Fruit fly (Drosophila melanogaster): ENCODE measurements around the gene Smg6.
A peak's percentile ranks its signal among the peaks of the same experiment; 100 is the strongest.

The Smg6 gene

DNA sequence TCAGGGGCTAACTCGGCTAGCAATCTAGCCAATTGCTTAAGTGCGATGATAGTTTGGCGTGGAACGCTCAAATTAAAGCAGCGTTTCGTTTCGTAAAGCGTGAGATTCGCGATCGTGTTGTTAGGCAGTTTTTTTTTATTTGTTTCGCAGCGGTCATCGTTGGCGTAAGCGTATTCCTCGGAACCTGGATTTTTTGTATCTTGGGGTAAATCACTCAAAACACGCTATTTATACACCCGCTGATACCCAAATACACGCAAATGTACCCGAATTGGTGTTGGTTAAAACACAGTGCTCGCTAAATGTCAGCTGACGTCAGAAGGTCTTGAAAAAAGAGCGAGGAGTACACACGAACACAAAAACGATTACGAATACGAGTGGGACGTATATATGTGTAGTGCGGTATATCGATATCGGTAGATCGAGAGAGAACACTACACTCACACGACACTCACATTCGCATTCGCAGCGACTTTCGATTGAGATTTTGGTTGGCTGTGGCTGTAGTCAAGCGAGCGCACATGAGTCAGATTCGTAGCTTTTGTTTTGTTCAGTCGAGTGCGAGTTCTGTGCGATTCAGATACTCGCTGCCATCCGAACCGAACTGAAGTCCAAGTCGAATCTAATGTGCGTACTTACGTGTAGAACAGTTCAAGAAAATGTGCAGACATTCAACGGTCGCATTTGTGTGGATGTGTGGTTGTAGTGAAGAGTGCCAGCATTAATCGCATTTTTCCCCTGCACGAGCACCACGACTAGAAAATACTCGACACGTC lies 16.7 kb upstream of the Smg6 start (continued):
- TF ChIP-seq Asciz (GFP tag; optimal IDR thresholded peaks at IDR 0.05), result peak; percentile 17
- TF ChIP-seq sug (tag; optimal IDR thresholded peaks at IDR 0.05), result peak; percentile 68
- TF ChIP-seq HLH4C (GFP tag; IDR thresholded peaks at IDR 0.05; ENCODE audit: partially characterized antibody), result no peak
- TF ChIP-seq CG11398 (GFP tag; optimal IDR thresholded peaks at IDR 0.05), result no peak
- TF ChIP-seq Med (GFP tag), result peak; percentile 80
- TF ChIP-seq CG2875 (GFP tag; optimal IDR thresholded peaks at IDR 0.05), result no peak
- TF ChIP-seq CG6689 (GFP tag; IDR thresholded peaks at IDR 0.05), result no peak
- TF ChIP-seq CrebB (tag; optimal IDR thresholded peaks at IDR 0.05), result peak; percentile 39
- peak; percentile 65 for TF ChIP-seq CG3995 (GFP tag; optimal IDR thresholded peaks at IDR 0.05)
- TF ChIP-seq Mrtf (GFP tag; IDR thresholded peaks at IDR 0.05), result no peak
- TF ChIP-seq CG3281 (GFP tag; optimal IDR thresholded peaks at IDR 0.05), result peak; percentile 44
- no peak for TF ChIP-seq az2 (GFP tag; optimal IDR thresholded peaks at IDR 0.05)
- no peak for TF ChIP-seq CG10366 (GFP tag; IDR thresholded peaks at IDR 0.05)
- no peak for TF ChIP-seq C15 (GFP tag; IDR thresholded peaks at IDR 0.05)
- TF ChIP-seq E2f2 (GFP tag; IDR thresholded peaks at IDR 0.05), result no peak
- no peak for TF ChIP-seq mld (GFP tag; IDR thresholded peaks at IDR 0.05; ENCODE audit: partially characterized antibody)
- no peak for TF ChIP-seq CG7963 (GFP tag; IDR thresholded peaks at IDR 0.05; ENCODE audit: partially characterized antibody)
- peak in 1 of 2 experiments; percentile 5 for TF ChIP-seq insv (GFP tag; optimal IDR thresholded peaks at IDR 0.05)
- TF ChIP-seq CG31365 (tag; optimal IDR thresholded peaks at IDR 0.05), result peak; percentile 28
- peak; percentile 25 for TF ChIP-seq CG18764 (GFP tag; optimal IDR thresholded peaks at IDR 0.05)
- peak; percentile 5 for TF ChIP-seq Dip3 (GFP tag; optimal IDR thresholded peaks at IDR 0.05)
- TF ChIP-seq CG6654 (GFP tag; optimal IDR thresholded peaks at IDR 0.05), result no peak
- peak; percentile 88 for TF ChIP-seq exex (tag; optimal IDR thresholded peaks at IDR 0.05)
- peak; percentile 42 for TF ChIP-seq PHDP (tag; optimal IDR thresholded peaks at IDR 0.05)
- TF ChIP-seq CG6765 (GFP tag; optimal IDR thresholded peaks at IDR 0.05), result peak; percentile 54
- no peak for TF ChIP-seq ab (GFP tag; optimal IDR thresholded peaks at IDR 0.05)
- no peak for TF ChIP-seq NC2α (GFP tag; optimal IDR thresholded peaks at IDR 0.05)
- TF ChIP-seq HLHmδ (GFP tag; optimal IDR thresholded peaks at IDR 0.05), result peak; percentile 73
- TF ChIP-seq onecut (GFP tag; IDR thresholded peaks at IDR 0.05), result peak; percentile 46; the same call in 1 of the 2 replicates
- no peak for TF ChIP-seq sna (GFP tag; IDR thresholded peaks at IDR 0.05; ENCODE audit: partially characterized antibody)
- TF ChIP-seq Nf-YB (GFP tag; optimal IDR thresholded peaks at IDR 0.05), result peak; percentile 85
- peak; percentile 63 for TF ChIP-seq CG2116 (GFP tag; optimal IDR thresholded peaks at IDR 0.05)
- TF ChIP-seq CG10147 (GFP tag; optimal IDR thresholded peaks at IDR 0.05), result peak; percentile 8
- TF ChIP-seq CG11723 (GFP tag; optimal IDR thresholded peaks at IDR 0.05), result no peak
- peak; percentile 33 for TF ChIP-seq CG15514 (GFP tag; optimal IDR thresholded peaks at IDR 0.05)
- TF ChIP-seq CG1647 (GFP tag; optimal IDR thresholded peaks at IDR 0.05), result no peak
- no peak for TF ChIP-seq sens-2 (GFP tag; IDR thresholded peaks at IDR 0.05)
- peak; percentile 81 for TF ChIP-seq CG10267 (tag; optimal IDR thresholded peaks at IDR 0.05)
- TF ChIP-seq CG30020 (tag; optimal IDR thresholded peaks at IDR 0.05), result peak; percentile 33
- no peak for TF ChIP-seq Bgb (GFP tag; IDR thresholded peaks at IDR 0.05; ENCODE audit: partially characterized antibody)
- peak; percentile 13 for TF ChIP-seq CG17359 (tag; optimal IDR thresholded peaks at IDR 0.05)
- peak; percentile 46 for TF ChIP-seq BEAF-32 (GFP tag; optimal IDR thresholded peaks at IDR 0.05)
- peak; percentile 21 for TF ChIP-seq run (tag; optimal IDR thresholded peaks at IDR 0.05)
- TF ChIP-seq lbe (GFP tag; optimal IDR thresholded peaks at IDR 0.05), result peak; percentile 88
- TF ChIP-seq odd (GFP tag; optimal IDR thresholded peaks at IDR 0.05), result peak; percentile 48
- TF ChIP-seq CG3838 (GFP tag; optimal IDR thresholded peaks at IDR 0.05), result no peak
- TF ChIP-seq B-H2 (GFP tag; optimal IDR thresholded peaks at IDR 0.05), result peak; percentile 70
- TF ChIP-seq CG13123 (GFP tag; optimal IDR thresholded peaks at IDR 0.05), result no peak
- no peak for TF ChIP-seq ssp (GFP tag; IDR thresholded peaks at IDR 0.05)

All from whole organism, embryonic.